Fruit fly (Drosophila melanogaster): ENCODE data around the gene CG34452.
A peak's percentile ranks its signal among the peaks of the same experiment; 100 is the strongest.

CG34452 gene

DNA sequence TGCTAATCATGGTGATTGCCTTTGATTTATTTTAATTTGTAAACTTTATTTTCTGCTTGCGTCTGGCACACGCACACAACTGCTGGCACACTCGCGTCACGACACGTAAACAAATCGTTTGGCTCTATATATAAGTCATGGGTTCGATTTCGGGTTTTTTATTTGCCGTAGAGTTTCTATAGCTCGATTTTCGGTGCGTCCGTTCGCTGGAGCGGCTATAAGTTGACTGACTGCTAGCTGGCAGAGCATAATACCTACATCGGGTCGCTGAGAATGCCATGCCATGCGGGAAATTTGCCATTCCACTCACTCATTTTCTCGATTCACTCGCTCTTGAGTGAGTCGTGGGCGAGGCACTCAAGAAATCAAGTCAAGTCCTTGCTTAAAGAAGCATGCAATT is 40.5 kb upstream of the CG34452 start, which contains the start of gene comm (continued):
- TF ChIP-seq E2f1 (GFP tag; IDR thresholded peaks at IDR 0.05) (no peak), CG6175 (GFP tag; IDR thresholded peaks at IDR 0.05) (0 out of 3 replicates have a peak, but pooled peaks have one; percentile 36), vvl (GFP tag; IDR thresholded peaks at IDR 0.05) (peak; percentile 82), disco-r (GFP tag; optimal IDR thresholded peaks at IDR 0.05) (peak; percentile 30), Jarid2 (GFP tag; optimal IDR thresholded peaks at IDR 0.05) (peak; percentile 100), CG31224 (GFP tag; IDR thresholded peaks at IDR 0.05) (no peak), CG2678 (tag; optimal IDR thresholded peaks at IDR 0.05) (peak; percentile 28), CG12391 (tag; optimal IDR thresholded peaks at IDR 0.05) (peak; percentile 10), sob (GFP tag; IDR thresholded peaks at IDR 0.05) (peak; percentile 40; the same call in 1 of the 2 replicates), CG4360 (GFP tag; IDR thresholded peaks at IDR 0.05) (0 out of 2 replicates have a peak, but pooled peaks have one; percentile 16), Blimp-1 (GFP tag; optimal IDR thresholded peaks at IDR 0.05) (no peak), CG13424 (tag; optimal IDR thresholded peaks at IDR 0.05) (peak; percentile 22), grau (tag; optimal IDR thresholded peaks at IDR 0.05) (peak; percentile 27), ewg (GFP tag; optimal IDR thresholded peaks at IDR 0.05) (peak; percentile 38), tap (tag; optimal IDR thresholded peaks at IDR 0.05) (no peak), CG2712 (tag; optimal IDR thresholded peaks at IDR 0.05) (peak; percentile 53), CG18262 (tag; optimal IDR thresholded peaks at IDR 0.05) (peak; percentile 25), pho (GFP tag; optimal IDR thresholded peaks at IDR 0.05) (peak; percentile 17), exex (tag; optimal IDR thresholded peaks at IDR 0.05) (no peak), gro (GFP tag; optimal IDR thresholded peaks at IDR 0.05) (peak; percentile 56), CG34376 (GFP tag; optimal IDR thresholded peaks at IDR 0.05) (peak; percentile 45), NK7.1 (GFP tag; optimal IDR thresholded peaks at IDR 0.05) (no peak), BtbVII (GFP tag; optimal IDR thresholded peaks at IDR 0.05) (peak; percentile 5), Hr78 (GFP tag; optimal IDR thresholded peaks at IDR 0.05) (peak in 1 of 2 experiments; percentile 88), dmrt99B (tag; optimal IDR thresholded peaks at IDR 0.05) (peak; percentile 15), CG15601 (tag; optimal IDR thresholded peaks at IDR 0.05) (peak; percentile 26), ato (GFP tag; IDR thresholded peaks at IDR 0.05; ENCODE audit: partially characterized antibody) (peak; percentile 65; the same call in 1 of the 2 replicates), Myb (GFP tag; optimal IDR thresholded peaks at IDR 0.05) (no peak), fd102C (GFP tag; optimal IDR thresholded peaks at IDR 0.05) (peak; percentile 55), crc (GFP tag; optimal IDR thresholded peaks at IDR 0.05) (no peak), CG6765 (GFP tag; optimal IDR thresholded peaks at IDR 0.05) (peak; percentile 19), HLH4C (GFP tag; IDR thresholded peaks at IDR 0.05; ENCODE audit: partially characterized antibody) (peak; percentile 55; the same call in 2 of the 3 replicates), CG8281 (tag; optimal IDR thresholded peaks at IDR 0.05) (no peak), CG11504 (tag; optimal IDR thresholded peaks at IDR 0.05) (peak; percentile 7), slbo (GFP tag; IDR thresholded peaks at IDR 0.05) (0 out of 2 replicates have a peak, but pooled peaks have one; percentile 30), CG1024 (GFP tag; IDR thresholded peaks at IDR 0.05) (peak; percentile 33; the same call in 1 of the 2 replicates), ssp (GFP tag; IDR thresholded peaks at IDR 0.05) (no peak), gcm2 (GFP tag; optimal IDR thresholded peaks at IDR 0.05) (no peak), run (tag; optimal IDR thresholded peaks at IDR 0.05) (no peak), gcm (GFP tag; optimal IDR thresholded peaks at IDR 0.05) (peak; percentile 65), peb (GFP tag; IDR thresholded peaks at IDR 0.05) (no peak), bbx (GFP tag; IDR thresholded peaks at IDR 0.05; ENCODE audit: partially characterized antibody) (peak; percentile 78), CG17385 (GFP tag; optimal IDR thresholded peaks at IDR 0.05) (peak; percentile 48), Atf3 (GFP tag; optimal IDR thresholded peaks at IDR 0.05) (no peak), gsb-n (tag; optimal IDR thresholded peaks at IDR 0.05) (peak; percentile 61), CG10431 (GFP tag; optimal IDR thresholded peaks at IDR 0.05) (peak; percentile 29), CG31441 (GFP tag; IDR thresholded peaks at IDR 0.05) (no peak), CG3407 (GFP tag; optimal IDR thresholded peaks at IDR 0.05) (no peak), CG18011 (GFP tag; optimal IDR thresholded peaks at IDR 0.05) (no peak), gfzf (GFP tag; optimal IDR thresholded peaks at IDR 0.05) (no peak)
